Fruit fly (Drosophila melanogaster) whole organism, embryonic: ENCODE results near the gene kirre.

ENCODE experiments used
- Atf3 ChIP-seq: fragments of 200-800 bp; sonication (Bioruptor generic); optimal IDR thresholded peaks from 3 replicates; lab custom pipeline; 2016; ENCODE audit warnings: missing biosample characterization, missing genetic modification characterization
- CG11560 ChIP-seq: fragments of 200-800 bp; sonication (Bioruptor generic); IDR thresholded peaks from 3 replicates; pipeline ENCODE4 v1.3.6; 2022; ENCODE audit warnings: missing biosample characterization, missing genetic modification characterization
- CG13775 ChIP-seq: fragments of 200-800 bp; sonication (Bioruptor generic); optimal IDR thresholded peaks from 3 replicates; lab custom pipeline; 2017; ENCODE audit warnings: missing biosample characterization, mild to moderate bottlenecking, missing genetic modification characterization
- CG15073 ChIP-seq: fragments of 200-800 bp; sonication (Bioruptor generic); optimal IDR thresholded peaks from 2 replicates; lab custom pipeline; 2016; ENCODE audit warnings: missing biosample characterization, missing genetic modification characterization
- CG15269 ChIP-seq: fragments of 200-800 bp; sonication (Bioruptor generic); optimal IDR thresholded peaks from 2 replicates; lab custom pipeline; 2018; ENCODE audit warnings: missing biosample characterization, mild to moderate bottlenecking, missing genetic modification characterization, moderate library complexity
- CG18262 ChIP-seq: fragments of 200-800 bp; optimal IDR thresholded peaks from 3 replicates; lab custom pipeline; 2019; ENCODE audit warnings: missing biosample characterization, mild to moderate bottlenecking, missing genetic modification characterization, moderate library complexity
- CG2199 ChIP-seq: fragments of 200-800 bp; sonication (Bioruptor generic); IDR thresholded peaks from 3 replicates; pipeline ENCODE4 v1.3.6; 2022; ENCODE audit warnings: missing biosample characterization, missing genetic modification characterization
- CG31365 ChIP-seq: fragments of 200-800 bp; sonication (Bioruptor generic); optimal IDR thresholded peaks from 2 replicates; lab custom pipeline; 2018; ENCODE audit warnings: missing biosample characterization, mild to moderate bottlenecking, missing genetic modification characterization
- CG31388 ChIP-seq: fragments of 200-800 bp; sonication (Bioruptor generic); optimal IDR thresholded peaks from 2 replicates; lab custom pipeline; 2016; ENCODE audit warnings: missing biosample characterization, missing genetic modification characterization
- CG32767 ChIP-seq: fragments of 200-800 bp; sonication (Bioruptor generic); IDR thresholded peaks from 2 replicates; pipeline ENCODE4 v1.3.6; 2022; ENCODE audit warnings: missing biosample characterization, missing genetic modification characterization
- CG6254 ChIP-seq: fragments of 200-800 bp; sonication (Bioruptor generic); optimal IDR thresholded peaks from 3 replicates; lab custom pipeline; 2017; ENCODE audit warnings: mild to moderate bottlenecking, missing biosample characterization, missing genetic modification reagents, missing genetic modification characterization
- CG9797 ChIP-seq: fragments of 200-800 bp; sonication (Bioruptor generic); optimal IDR thresholded peaks from 3 replicates; lab custom pipeline; 2018; ENCODE audit warnings: missing biosample characterization, mild to moderate bottlenecking, missing genetic modification characterization
- CTCF ChIP-seq: fragments of 200-800 bp; sonication (Bioruptor generic); optimal IDR thresholded peaks from 2 replicates; lab custom pipeline; 2017; ENCODE audit warnings: missing biosample characterization, mild to moderate bottlenecking, missing genetic modification characterization, moderate library complexity
- Camta ChIP-seq: fragments of 200-800 bp; sonication (Bioruptor generic); optimal IDR thresholded peaks from 2 replicates; lab custom pipeline; 2016; ENCODE audit warnings: missing biosample characterization, missing genetic modification characterization
- Dip2 ChIP-seq: fragments of 200-800 bp; sonication (Bioruptor generic); IDR thresholded peaks from 2 replicates; pipeline ENCODE4 v1.3.6; 2022; ENCODE audit warnings: missing biosample characterization, missing genetic modification characterization
- Dp ChIP-seq: fragments of 200-800 bp; sonication (Bioruptor generic); optimal IDR thresholded peaks from 2 replicates; lab custom pipeline; 2018; ENCODE audit warnings: missing biosample characterization, mild to moderate bottlenecking, missing genetic modification characterization, moderate library complexity
- Ets65A ChIP-seq: fragments of 200-800 bp; sonication (Bioruptor generic); peaks from one replicate; lab custom pipeline; 2016; ENCODE audit warnings: missing biosample characterization, missing genetic modification characterization
- Fer2 ChIP-seq: fragments of 200-800 bp; sonication (Bioruptor generic); optimal IDR thresholded peaks from 2 replicates; lab custom pipeline; 2018; ENCODE audit warnings: missing biosample characterization, mild to moderate bottlenecking, missing genetic modification characterization, moderate library complexity
- Hr78 ChIP-seq, 2 experiments: fragments of 200-800 bp in 1 of 2; fragments of >200 bp in 1 of 2; sonication (Bioruptor generic) in 1 of 2; optimal IDR thresholded peaks; 2 replicates each; lab custom pipeline; 2017 to 2019; ENCODE audit warnings: missing biosample characterization in 2 of 2, missing genetic modification characterization in 2 of 2, mild to moderate bottlenecking in 1 of 2, moderate library complexity in 1 of 2
- NfI ChIP-seq: fragments of 200-800 bp; sonication (Bioruptor generic); optimal IDR thresholded peaks from 3 replicates; lab custom pipeline; 2018; ENCODE audit warnings: missing biosample characterization, mild to moderate bottlenecking, missing genetic modification characterization, moderate library complexity
- Oli ChIP-seq: fragments of 200-800 bp; sonication (Bioruptor generic); optimal IDR thresholded peaks from 2 replicates; lab custom pipeline; 2018; ENCODE audit warnings: missing biosample characterization, mild to moderate bottlenecking, missing genetic modification characterization, moderate library complexity
- Scr ChIP-seq: fragments of 200-800 bp; sonication (Bioruptor generic); IDR thresholded peaks from 2 replicates; pipeline ENCODE4 v1.3.6; 2022; ENCODE audit warnings: missing biosample characterization, missing genetic modification characterization; ENCODE audit not compliant: partially characterized antibody
- Sry-δ ChIP-seq: fragments of 200-800 bp; sonication (Bioruptor generic); optimal IDR thresholded peaks from 2 replicates; lab custom pipeline; 2016; ENCODE audit warnings: missing biosample characterization, missing genetic modification characterization
- Stat92E ChIP-seq, 3 experiments: fragments of >200 bp in 2 of 3; fragments of 200-800 bp in 1 of 3; sonication (Bioruptor generic) in 1 of 3; optimal IDR thresholded peaks; 2 replicates each; lab custom pipeline; 2017 to 2019; ENCODE audit warnings: missing biosample characterization in 3 of 3, missing genetic modification characterization in 3 of 3, mild to moderate bottlenecking in 1 of 3, moderate library complexity in 1 of 3
- Taf1 ChIP-seq: fragments of 200-800 bp; sonication (Bioruptor generic); IDR thresholded peaks from 2 replicates; pipeline ENCODE4 v1.3.6; 2022; ENCODE audit warnings: missing biosample characterization, missing genetic modification characterization
- Xrp1 ChIP-seq: fragments of 200-800 bp; sonication (Bioruptor generic); IDR thresholded peaks from 2 replicates; pipeline ENCODE4 v1.3.6; 2022; ENCODE audit warnings: missing biosample characterization, missing genetic modification characterization
- abd-A ChIP-seq: fragments of 200-800 bp; sonication (Bioruptor generic); optimal IDR thresholded peaks from 3 replicates; lab custom pipeline; 2019; ENCODE audit warnings: missing biosample characterization, mild to moderate bottlenecking, missing genetic modification characterization, moderate library complexity
- az2 ChIP-seq: fragments of 200-800 bp; sonication (Bioruptor generic); optimal IDR thresholded peaks from 3 replicates; lab custom pipeline; 2016; ENCODE audit warnings: missing biosample characterization, missing genetic modification characterization
- bsh ChIP-seq, 2 experiments: fragments of 200-800 bp; sonication (Bioruptor generic); optimal IDR thresholded peaks; 2 replicates each; lab custom pipeline; 2017 to 2018; ENCODE audit warnings: mild to moderate bottlenecking in 2 of 2, missing biosample characterization in 2 of 2, missing genetic modification characterization in 2 of 2, moderate library complexity in 1 of 2
- crol ChIP-seq: fragments of 200-800 bp; sonication (Bioruptor generic); IDR thresholded peaks from 2 replicates; pipeline ENCODE4 v1.3.6; 2022; ENCODE audit warnings: missing biosample characterization, missing genetic modification characterization
- dati ChIP-seq: fragments of 200-800 bp; sonication (Bioruptor generic); IDR thresholded peaks from 2 replicates; pipeline ENCODE4 v1.3.6; 2022; ENCODE audit warnings: missing biosample characterization, missing genetic modification characterization
- dm ChIP-seq: fragments of 200-800 bp; sonication (Bioruptor generic); optimal IDR thresholded peaks from 3 replicates; lab custom pipeline; 2016; ENCODE audit warnings: missing biosample characterization, missing genetic modification characterization
- eyg ChIP-seq: fragments of 200-800 bp; sonication (Bioruptor generic); optimal IDR thresholded peaks from 3 replicates; lab custom pipeline; 2016; ENCODE audit warnings: missing biosample characterization, missing genetic modification characterization
- fru ChIP-seq: fragments of >200 bp; optimal IDR thresholded peaks from 2 replicates; lab custom pipeline; 2017
- gcm2 ChIP-seq: fragments of 200-800 bp; sonication (Bioruptor generic); optimal IDR thresholded peaks from 2 replicates; lab custom pipeline; 2016; ENCODE audit warnings: missing biosample characterization, missing genetic modification characterization
- grau ChIP-seq: fragments of 200-800 bp; optimal IDR thresholded peaks from 3 replicates; lab custom pipeline; 2019; ENCODE audit warnings: missing biosample characterization, mild to moderate bottlenecking, missing genetic modification characterization, moderate library complexity
- hkb ChIP-seq, 2 experiments: fragments of 200-800 bp in 1 of 2; fragments of >200 bp in 1 of 2; sonication (Bioruptor generic) in 1 of 2; IDR thresholded peaks in 1 of 2; optimal IDR thresholded peaks in 1 of 2; 2 replicates each; pipeline versions ENCODE4 v1.3.6 to Lab custom; 2017 to 2022; ENCODE audit warnings: missing biosample characterization in 1 of 2, missing genetic modification characterization in 1 of 2
- inv ChIP-seq: fragments of 200-800 bp; sonication (Bioruptor generic); IDR thresholded peaks from 2 replicates; pipeline ENCODE4 v1.3.6; 2022; ENCODE audit warnings: missing biosample characterization, missing genetic modification characterization; ENCODE audit not compliant: partially characterized antibody
- lov ChIP-seq, 2 experiments: fragments of 200-800 bp in 1 of 2; fragments of >200 bp in 1 of 2; sonication (Bioruptor generic) in 1 of 2; IDR thresholded peaks in 1 of 2; optimal IDR thresholded peaks in 1 of 2; 2 replicates in 1 of 2; 3 replicates in 1 of 2; pipeline versions ENCODE4 v1.3.6 to Lab custom; 2017 to 2022; ENCODE audit warnings: missing biosample characterization in 1 of 2, missing genetic modification characterization in 1 of 2
- p53 ChIP-seq: fragments of 200-800 bp; sonication (Bioruptor generic); optimal IDR thresholded peaks from 2 replicates; lab custom pipeline; 2016; ENCODE audit warnings: missing biosample characterization, missing genetic modification characterization
- slbo ChIP-seq: fragments of 200-800 bp; sonication (Bioruptor generic); IDR thresholded peaks from 2 replicates; pipeline ENCODE4 v1.3.6; 2022; ENCODE audit warnings: missing biosample characterization, missing genetic modification characterization
- slou ChIP-seq: fragments of 200-800 bp; sonication (Bioruptor generic); optimal IDR thresholded peaks from 3 replicates; lab custom pipeline; 2016; ENCODE audit warnings: missing biosample characterization, missing genetic modification characterization
- trem ChIP-seq: fragments of 200-800 bp; optimal IDR thresholded peaks from 3 replicates; lab custom pipeline; 2019; ENCODE audit warnings: missing biosample characterization, mild to moderate bottlenecking, missing genetic modification characterization, moderate library complexity
- ttk ChIP-seq: fragments of 200-800 bp; sonication (Bioruptor generic); IDR thresholded peaks from 2 replicates; pipeline ENCODE4 v2.1.2; 2022; ENCODE audit warnings: missing biosample characterization, missing genetic modification characterization
- vnd ChIP-seq: fragments of 200-800 bp; sonication (Bioruptor generic); IDR thresholded peaks from 3 replicates; pipeline ENCODE4 v1.3.6; 2022; ENCODE audit warnings: missing biosample characterization, missing genetic modification characterization; ENCODE audit not compliant: partially characterized antibody
- zen ChIP-seq: fragments of 200-800 bp; sonication (Bioruptor generic); optimal IDR thresholded peaks from 3 replicates; lab custom pipeline; 2018; ENCODE audit warnings: missing biosample characterization, mild to moderate bottlenecking, missing genetic modification characterization, moderate library complexity
- zen2 ChIP-seq: fragments of 200-800 bp; sonication (Bioruptor generic); IDR thresholded peaks from 3 replicates; pipeline ENCODE4 v1.3.6; 2022; ENCODE audit warnings: missing biosample characterization, missing genetic modification characterization; ENCODE audit not compliant: partially characterized antibody
- zf30C ChIP-seq: fragments of 200-800 bp; sonication (Bioruptor generic); optimal IDR thresholded peaks from 3 replicates; lab custom pipeline; 2018; ENCODE audit warnings: missing biosample characterization, mild to moderate bottlenecking, missing genetic modification characterization

The kirre gene

dm6 chrX:3134383-3135101 is 394.4 kb downstream of the kirre start, which contains the start of gene N (continued):
- TF ChIP-seq grau (tag; lab: Kevin White, UChicago) (peak; percentile 51), inv (peak; percentile 29; the same call in 1 of the 2 replicates), Stat92E (GFP tag; optimal IDR thresholded peaks at IDR 0.05; lab: Kevin White, UChicago) (peak in 1 of 3 experiments; percentile 77), CG18262 (peak; percentile 55), CG9797 (GFP tag; lab: Kevin White, UChicago) (peak; percentile 98), Fer2 (tag; lab: Kevin White, UChicago) (no peak), Dp (GFP tag; lab: Kevin White, UChicago) (peak; percentile 72), dati (GFP tag; lab: Robert Waterston, UW) (0 out of 2 replicates have a peak, but pooled peaks have one; percentile 12), NfI (peak; percentile 23), eyg (peak; percentile 6), p53 (GFP tag; lab: Kevin White, UChicago) (peak; percentile 70), Xrp1 (peak; percentile 73), fru (lab: Kevin White, UChicago) (no peak), zen2 (no peak), zf30C (peak; percentile 93), slou (GFP tag; lab: Kevin White, UChicago) (no peak), Ets65A (GFP tag; lab: Kevin White, UChicago) (peak; percentile 89), CG11560 (peak; percentile 66; the same call in 2 of the 3 replicates), Dip2 (GFP tag; lab: Robert Waterston, UW) (peak; percentile 34; the same call in 1 of the 2 replicates), Oli (tag; lab: Kevin White, UChicago) (peak; percentile 51), zen (tag; lab: Kevin White, UChicago) (peak; percentile 20), CG6254 (no peak), bsh (GFP tag; optimal IDR thresholded peaks at IDR 0.05; lab: Kevin White, UChicago) (peak in 1 of 2 experiments; percentile 57), gcm2 (no peak), CG31388 (GFP tag; lab: Kevin White, UChicago) (no peak), CG15269 (tag; lab: Kevin White, UChicago) (peak; percentile 56), CTCF (GFP tag; lab: Kevin White, UChicago) (peak; percentile 95), CG2199 (GFP tag; lab: Robert Waterston, UW) (peak; percentile 23; the same call in 1 of the 3 replicates), Camta (GFP tag; lab: Kevin White, UChicago) (peak; percentile 4), Sry-δ (peak; percentile 56), hkb (optimal IDR thresholded peaks at IDR 0.05; lab: Kevin White, UChicago) (peak; percentile 17), hkb (GFP tag; IDR thresholded peaks at IDR 0.05; lab: Robert Waterston, UW) (peak; percentile 50; the same call in 1 of the 2 replicates), Atf3 (GFP tag; lab: Kevin White, UChicago) (peak; percentile 9), ttk (GFP tag; lab: Robert Waterston, UW) (no peak), trem (tag; lab: Kevin White, UChicago) (peak; percentile 62), lov (optimal IDR thresholded peaks at IDR 0.05; lab: Kevin White, UChicago) (no peak), lov (GFP tag; IDR thresholded peaks at IDR 0.05; lab: Robert Waterston, UW) (0 out of 3 replicates have a peak, but pooled peaks have one; percentile 62), CG32767 (GFP tag; lab: Robert Waterston, UW) (0 out of 2 replicates have a peak, but pooled peaks have one; percentile 57), Hr78 (GFP tag; optimal IDR thresholded peaks at IDR 0.05; lab: Kevin White, UChicago) (no peak), CG13775 (GFP tag; lab: Kevin White, UChicago) (no peak), crol (no peak), vnd (GFP tag; lab: Robert Waterston, UW) (no peak), dm (GFP tag; lab: Kevin White, UChicago) (peak; percentile 43), az2 (GFP tag; lab: Kevin White, UChicago) (peak; percentile 66), slbo (GFP tag; lab: Robert Waterston, UW) (peak; percentile 67), Scr (GFP tag; lab: Robert Waterston, UW) (no peak; the same call in 1 of the 2 replicates), abd-A (tag; lab: Kevin White, UChicago) (no peak), Taf1 (GFP tag; lab: Robert Waterston, UW) (peak; percentile 23; the same call in 1 of the 2 replicates), CG15073 (no peak), CG31365 (peak; percentile 50)
